Worm (Caenorhabditis elegans): Measurements from ENCODE around the gene srx-51.

DNA sequence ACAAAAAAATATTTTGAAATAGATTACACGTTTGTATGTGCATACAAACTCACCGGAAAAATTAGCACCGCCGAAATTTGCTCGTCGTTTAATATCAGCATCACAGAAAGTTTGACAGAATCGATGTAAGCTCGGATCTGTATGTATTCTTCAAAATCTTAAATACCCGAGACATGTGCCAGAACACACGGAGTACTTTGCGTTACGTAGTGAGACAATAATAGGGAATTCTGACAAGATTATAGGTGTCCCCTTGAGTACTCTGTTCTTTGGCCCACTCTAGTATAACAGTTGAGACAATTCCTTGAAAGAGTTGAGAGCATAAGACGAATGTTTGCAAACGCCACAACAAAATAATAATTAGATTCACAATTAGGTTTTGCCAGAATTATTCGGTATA is 21.9 kb downstream of the srx-51 start, which contains the start of gene srx-48:
- TF ChIP-seq nhr-237 (tag; optimal IDR thresholded peaks at IDR 0.05) = no peak
- no peak for TF ChIP-seq snpc-4 (tag; optimal IDR thresholded peaks at IDR 0.05)
- no peak for TF ChIP-seq unc-39 (tag; optimal IDR thresholded peaks at IDR 0.05)
- no peak for TF ChIP-seq unc-62 (GFP tag; optimal IDR thresholded peaks at IDR 0.05)
- no peak for TF ChIP-seq lin-13 (tag; optimal IDR thresholded peaks at IDR 0.05)
- TF ChIP-seq lsy-2 (tag; optimal IDR thresholded peaks at IDR 0.05) = no peak
- no peak for TF ChIP-seq pha-4 (tag; optimal IDR thresholded peaks at IDR 0.05)
- TF ChIP-seq blmp-1 (tag; optimal IDR thresholded peaks at IDR 0.05) = no peak
